Worm (Caenorhabditis elegans) whole organism, L2 larva: ENCODE data around the gene B0222.5.

ENCODE experiments used
- R02D3.7 ChIP-seq: fragments of 150-350 bp; optimal IDR thresholded peaks from 2 replicates; lab custom pipeline; 2014; ENCODE audit warnings: missing biosample characterization, missing genetic modification characterization
- alr-1 ChIP-seq: fragments of 150-350 bp; optimal IDR thresholded peaks from 2 replicates; lab custom pipeline; 2014; ENCODE audit warnings: missing biosample characterization, missing genetic modification characterization
- blmp-1 ChIP-seq: sonication (generic microtip); optimal IDR thresholded peaks from 2 replicates; lab custom pipeline; 2017; ENCODE audit warnings: missing genetic modification characterization, mild to moderate bottlenecking, missing compliant biosample characterization, antibody characterized with exemption, moderate library complexity; ENCODE audit not compliant: insufficient read depth
- ceh-16 ChIP-seq: fragments of 150-350 bp; optimal IDR thresholded peaks from 2 replicates; lab custom pipeline; 2014; ENCODE audit warnings: missing biosample characterization, missing genetic modification characterization
- crh-2 ChIP-seq: sonication (generic microtip); optimal IDR thresholded peaks from 2 replicates; lab custom pipeline; 2017; ENCODE audit warnings: missing biosample characterization, missing genetic modification characterization
- dmd-4 ChIP-seq: sonication (generic microtip); optimal IDR thresholded peaks from 2 replicates; lab custom pipeline; 2017; ENCODE audit warnings: missing biosample characterization, missing genetic modification characterization
- egl-27 ChIP-seq: sonication (generic microtip); optimal IDR thresholded peaks from 3 replicates; lab custom pipeline; 2017; ENCODE audit warnings: missing biosample characterization, missing genetic modification reagents, missing genetic modification characterization
- elt-1 ChIP-seq: fragments of 150-350 bp; optimal IDR thresholded peaks from 2 replicates; lab custom pipeline; 2014; ENCODE audit warnings: missing biosample characterization, missing genetic modification characterization
- elt-3 ChIP-seq: sonication (generic microtip); optimal IDR thresholded peaks from 2 replicates; lab custom pipeline; 2017; ENCODE audit warnings: missing biosample characterization, missing genetic modification characterization
- gmeb-1 ChIP-seq: fragments of 150-350 bp; optimal IDR thresholded peaks from 2 replicates; lab custom pipeline; 2014; ENCODE audit warnings: missing biosample characterization, missing genetic modification characterization
- mab-5 ChIP-seq: fragments of 150-350 bp; optimal IDR thresholded peaks from 2 replicates; lab custom pipeline; 2014; ENCODE audit warnings: missing biosample characterization, missing genetic modification characterization
- mdl-1 ChIP-seq, 2 experiments: fragments of 150-350 bp in 1 of 2; sonication (generic microtip) in 1 of 2; optimal IDR thresholded peaks; 2 replicates each; lab custom pipeline; 2017; ENCODE audit warnings: missing biosample characterization in 2 of 2, missing genetic modification characterization in 2 of 2
- nhr-12 ChIP-seq: fragments of 150-350 bp; optimal IDR thresholded peaks from 2 replicates; lab custom pipeline; 2014; ENCODE audit warnings: missing biosample characterization, missing genetic modification characterization
- nhr-129 ChIP-seq: fragments of 150-350 bp; optimal IDR thresholded peaks from 2 replicates; lab custom pipeline; 2014; ENCODE audit warnings: missing biosample characterization, missing genetic modification characterization
- nhr-237 ChIP-seq: fragments of 150-350 bp; optimal IDR thresholded peaks from 2 replicates; lab custom pipeline; 2014; ENCODE audit warnings: missing biosample characterization, missing genetic modification characterization
- nhr-25 ChIP-seq: fragments of 150-350 bp; sonication (generic microtip); optimal IDR thresholded peaks from 3 replicates; lab custom pipeline; 2014; ENCODE audit warnings: missing biosample characterization, missing genetic modification characterization
- nhr-6 ChIP-seq: fragments of 150-350 bp; optimal IDR thresholded peaks from 2 replicates; lab custom pipeline; 2014; ENCODE audit warnings: missing biosample characterization, missing genetic modification characterization
- nhr-77 ChIP-seq: fragments of 150-350 bp; optimal IDR thresholded peaks from 2 replicates; lab custom pipeline; 2014; ENCODE audit warnings: missing biosample characterization, missing genetic modification characterization
- peb-1 ChIP-seq: fragments of 150-350 bp; optimal IDR thresholded peaks from 2 replicates; lab custom pipeline; 2014; ENCODE audit warnings: missing biosample characterization, missing genetic modification characterization
- sem-4 ChIP-seq: fragments of 150-350 bp; optimal IDR thresholded peaks from 2 replicates; lab custom pipeline; 2014; ENCODE audit warnings: missing biosample characterization, missing genetic modification reagents, missing genetic modification characterization
- skn-1 ChIP-seq: sonication (generic microtip); optimal IDR thresholded peaks from 2 replicates; lab custom pipeline; 2017; ENCODE audit warnings: missing biosample characterization, missing genetic modification characterization
- sma-9 ChIP-seq, 2 experiments: fragments of 150-350 bp in 1 of 2; sonication (generic microtip) in 1 of 2; optimal IDR thresholded peaks; 2 replicates each; lab custom pipeline; 2014 to 2016; ENCODE audit warnings: missing genetic modification characterization in 2 of 2, mild to moderate bottlenecking in 1 of 2, missing biosample characterization in 1 of 2, missing compliant biosample characterization in 1 of 2, missing genetic modification reagents in 1 of 2, moderate library complexity in 1 of 2
- unc-39 ChIP-seq: fragments of 150-350 bp; optimal IDR thresholded peaks from 2 replicates; lab custom pipeline; 2014; ENCODE audit warnings: missing biosample characterization, missing genetic modification characterization
- unc-55 ChIP-seq: fragments of 150-350 bp; sonication (generic microtip); optimal IDR thresholded peaks from 3 replicates; lab custom pipeline; 2014; ENCODE audit warnings: missing biosample characterization, missing genetic modification reagents, missing genetic modification characterization
- unc-62 ChIP-seq: fragments of 150-350 bp; optimal IDR thresholded peaks from 2 replicates; lab custom pipeline; 2014; ENCODE audit warnings: missing biosample characterization, missing genetic modification reagents, missing genetic modification characterization
- zag-1 ChIP-seq: fragments of 150-350 bp; optimal IDR thresholded peaks from 2 replicates; lab custom pipeline; 2014; ENCODE audit warnings: missing biosample characterization, missing genetic modification characterization
- ztf-1 ChIP-seq: fragments of 200-800 bp; sonication (Bioruptor generic); conservative IDR thresholded peaks from 2 replicates; pipeline ENCODE4 v1.3.6; 2022; ENCODE audit warnings: missing genetic modification characterization, missing compliant biosample characterization
- ztf-11 ChIP-seq: sonication (generic microtip); optimal IDR thresholded peaks from 2 replicates; lab custom pipeline; 2017; ENCODE audit warnings: missing biosample characterization, missing genetic modification characterization
- ztf-4 ChIP-seq: fragments of 150-350 bp; optimal IDR thresholded peaks from 2 replicates; lab custom pipeline; 2014; ENCODE audit warnings: missing biosample characterization, missing genetic modification characterization

The B0222.5 gene

DNA sequence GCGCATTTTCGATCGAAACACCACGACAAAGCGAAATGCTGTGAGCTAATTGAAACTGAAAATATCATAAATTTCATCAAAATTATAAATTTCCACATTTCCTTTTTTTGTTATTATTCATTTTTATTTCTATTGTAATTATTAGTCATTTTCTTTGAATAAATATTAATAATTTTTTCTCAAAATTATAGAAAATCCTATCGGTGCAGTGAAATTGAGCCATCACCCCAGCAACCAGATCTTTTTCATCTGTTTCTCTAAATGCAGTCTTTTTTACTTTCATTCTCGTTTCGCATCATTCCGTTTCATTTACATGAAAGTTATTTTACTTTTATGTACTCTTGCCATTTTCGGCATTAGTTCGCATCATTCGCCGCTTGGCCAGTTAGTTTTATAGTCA lies 32.7 kb downstream of the B0222.5 start, which contains the start of gene F21C10.13:
Gene F21C10.13, plus strand, starts transcription at position 301 of the 400 bp plus-strand sequence.
- no peak for TF ChIP-seq dmd-4 (tag; lab: Kevin White, UChicago)
- TF ChIP-seq nhr-6 (tag; lab: Kevin White, UChicago): no peak
- no peak for TF ChIP-seq nhr-77 (tag; lab: Kevin White, UChicago)
- TF ChIP-seq peb-1 (tag; lab: Kevin White, UChicago): no peak
- TF ChIP-seq elt-1 (tag; lab: Kevin White, UChicago): no peak
- no peak for TF ChIP-seq gmeb-1 (tag; lab: Kevin White, UChicago)
- TF ChIP-seq sma-9 (GFP tag; optimal IDR thresholded peaks at IDR 0.05; lab: Kevin White, UChicago): no peak
- no peak for TF ChIP-seq sma-9 (tag; optimal IDR thresholded peaks at IDR 0.05; lab: Kevin White, UChicago)
- TF ChIP-seq zag-1 (tag; lab: Kevin White, UChicago): no peak
- TF ChIP-seq R02D3.7 (tag; lab: Kevin White, UChicago): no peak
- TF ChIP-seq ztf-1 (GFP tag; lab: Robert Waterston, UW): no peak
- TF ChIP-seq egl-27 (tag; lab: Kevin White, UChicago): no peak
- no peak for TF ChIP-seq ztf-4 (tag; lab: Kevin White, UChicago)
- TF ChIP-seq nhr-237 (tag; lab: Kevin White, UChicago): no peak
- TF ChIP-seq alr-1: no peak
- TF ChIP-seq sem-4 (tag; lab: Kevin White, UChicago): no peak
- no peak for TF ChIP-seq skn-1 (tag; lab: Kevin White, UChicago)
- TF ChIP-seq ztf-11 (tag; lab: Kevin White, UChicago): no peak
- no peak for TF ChIP-seq nhr-129 (tag; lab: Kevin White, UChicago)
- TF ChIP-seq, all 48 proteins: peak for 0

DNA sequence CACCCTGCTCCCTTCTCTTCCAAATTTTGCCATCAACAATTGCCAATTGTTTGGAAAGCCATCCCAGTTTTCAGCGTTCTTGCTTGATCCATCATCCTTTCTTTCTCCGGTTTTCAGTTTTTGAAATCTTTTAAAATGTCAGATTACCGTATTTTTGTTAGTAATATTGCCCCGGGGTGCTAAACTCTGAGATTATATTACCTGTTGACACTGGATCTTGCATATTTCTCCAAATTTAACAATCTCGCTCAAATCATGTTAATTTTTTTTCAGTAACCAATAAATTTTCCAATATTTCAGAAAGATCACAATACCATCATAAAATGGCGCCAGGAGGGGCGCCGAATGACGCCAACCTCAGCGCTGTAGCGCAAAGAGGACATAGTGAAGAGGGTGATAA lies 42.2 kb downstream of the B0222.5 start, which contains the start of gene F21C10.7:
Gene F21C10.7, plus strand, starts transcription at position 301 of the 400 bp plus-strand sequence.
- TF ChIP-seq ztf-4 (tag; lab: Kevin White, UChicago) (no peak), unc-39 (tag; lab: Kevin White, UChicago) (no peak), ztf-1 (GFP tag; lab: Robert Waterston, UW) (no peak), nhr-6 (tag; lab: Kevin White, UChicago) (no peak), unc-55 (GFP tag; lab: Kevin White, UChicago) (no peak), unc-62 (GFP tag; lab: Kevin White, UChicago) (no peak), mab-5 (tag; lab: Kevin White, UChicago) (no peak), nhr-77 (tag; lab: Kevin White, UChicago) (no peak), elt-3 (tag; lab: Kevin White, UChicago) (no peak), sem-4 (tag; lab: Kevin White, UChicago) (no peak)

DNA sequence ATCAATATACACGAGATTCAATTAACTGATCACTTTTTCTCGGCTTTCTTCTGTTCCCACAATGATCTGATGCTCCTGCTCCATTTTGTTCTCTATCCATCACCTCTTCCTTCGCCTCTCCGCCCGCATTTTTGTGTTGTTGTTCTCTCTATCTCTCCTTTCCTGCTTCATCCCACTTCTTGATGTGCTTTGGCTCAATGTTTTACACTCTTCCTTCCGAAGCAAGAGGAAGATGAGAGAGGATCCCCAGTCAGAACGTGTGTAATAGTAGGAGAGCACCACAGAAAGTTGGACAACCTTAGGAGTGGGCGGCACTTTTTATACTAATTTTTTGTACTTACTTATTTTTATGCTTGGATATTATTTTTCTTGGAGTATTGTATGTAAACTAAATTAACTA lies 42.7 kb downstream of the B0222.5 start:
- TF ChIP-seq nhr-129 (tag; lab: Kevin White, UChicago) (peak; percentile 46), gmeb-1 (tag; lab: Kevin White, UChicago) (no peak), peb-1 (tag; lab: Kevin White, UChicago) (no peak), sma-9 (GFP tag; optimal IDR thresholded peaks at IDR 0.05; lab: Kevin White, UChicago) (peak; percentile 25), sma-9 (tag; optimal IDR thresholded peaks at IDR 0.05; lab: Kevin White, UChicago) (no peak)

DNA sequence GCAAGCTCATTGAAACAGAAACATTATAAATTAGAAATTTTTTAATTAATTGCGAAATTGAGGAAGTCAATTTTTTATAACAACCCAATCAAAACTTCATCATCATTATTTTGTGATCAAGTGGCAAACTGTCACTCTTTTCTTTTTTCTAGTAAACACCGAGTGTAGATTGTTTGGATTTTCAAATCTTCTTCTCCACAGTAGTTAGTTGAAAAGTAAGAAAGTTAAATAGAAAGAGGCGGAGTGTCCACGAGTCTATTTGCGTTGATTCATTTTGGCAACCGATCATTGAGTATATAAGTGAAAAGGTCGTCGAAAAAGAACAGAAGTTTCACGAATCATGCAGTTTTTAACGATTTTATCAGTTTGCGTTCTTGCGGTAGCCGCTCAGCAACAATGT lies 45.4 kb downstream of the B0222.5 start, which contains the start of gene pqn-31:
Gene pqn-31, plus strand, starts transcription at position 301 of the 400 bp plus-strand sequence.
- TF ChIP-seq mdl-1 (tag; optimal IDR thresholded peaks at IDR 0.05; lab: Kevin White, UChicago): no peak
- TF ChIP-seq nhr-12 (tag; lab: Kevin White, UChicago): no peak
- no peak for TF ChIP-seq sem-4 (tag; lab: Kevin White, UChicago)
- no peak for TF ChIP-seq nhr-25 (tag; lab: Kevin White, UChicago)
- TF ChIP-seq crh-2 (tag; lab: Kevin White, UChicago): no peak
- no peak for TF ChIP-seq blmp-1 (tag; lab: Kevin White, UChicago)
- no peak for TF ChIP-seq elt-3 (tag; lab: Kevin White, UChicago)
- no peak for TF ChIP-seq ztf-11 (tag; lab: Kevin White, UChicago)

DNA sequence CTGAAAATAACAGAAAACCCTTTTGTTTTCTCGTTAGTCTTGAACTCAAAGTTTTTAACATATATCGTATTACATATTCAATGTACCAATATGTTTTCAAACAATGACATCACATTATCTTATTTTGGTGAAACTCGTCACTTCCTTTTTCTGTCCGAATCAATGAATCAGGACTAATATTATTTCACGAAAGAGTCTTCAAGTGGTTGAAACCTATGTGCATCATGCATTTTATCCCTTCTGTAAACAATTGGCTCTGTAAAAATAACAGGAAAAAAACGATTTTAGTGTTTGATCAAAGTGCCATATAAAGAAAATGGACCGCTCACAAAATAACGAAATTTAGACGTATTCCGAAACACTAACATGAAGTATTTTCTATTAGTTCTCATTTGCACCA lies 46.5 kb downstream of the B0222.5 start, which contains the start of gene F21C10.18:
Gene F21C10.18, plus strand, starts transcription at position 301 of the 400 bp plus-strand sequence.
- TF ChIP-seq ztf-11 (tag; lab: Kevin White, UChicago) (no peak), egl-27 (tag; lab: Kevin White, UChicago) (no peak), unc-62 (GFP tag; lab: Kevin White, UChicago) (no peak), nhr-12 (tag; lab: Kevin White, UChicago) (no peak), ceh-16 (tag; lab: Kevin White, UChicago) (no peak)
